Worm (Caenorhabditis elegans) whole organism, early embryonic: ENCODE measurements around the gene phy-3.

ENCODE experiments used
- B0310.2 ChIP-seq: sonication (generic microtip); optimal IDR thresholded peaks from 2 replicates; lab custom pipeline; 2016; ENCODE audit warnings: mild to moderate bottlenecking, missing genetic modification characterization, missing compliant biosample characterization
- F13C5.2 ChIP-seq: sonication (generic microtip); optimal IDR thresholded peaks from 2 replicates; lab custom pipeline; 2017; ENCODE audit warnings: mild to moderate bottlenecking, missing genetic modification characterization, inconsistent platforms, missing compliant biosample characterization
- aly-1 ChIP-seq: sonication (generic microtip); optimal IDR thresholded peaks from 2 replicates; lab custom pipeline; 2016; ENCODE audit warnings: missing genetic modification characterization, missing compliant biosample characterization
- ama-1 ChIP-seq: fragments of 150-350 bp; optimal IDR thresholded peaks from 2 replicates; lab custom pipeline; 2014
- ceh-13 ChIP-seq: fragments of 200-800 bp; sonication (Bioruptor generic); optimal IDR thresholded peaks from 2 replicates; lab custom pipeline; 2018; ENCODE audit warnings: mild to moderate bottlenecking, missing genetic modification characterization, missing compliant biosample characterization
- ceh-36 ChIP-seq: sonication (generic microtip); optimal IDR thresholded peaks from 2 replicates; lab custom pipeline; 2016; ENCODE audit warnings: missing genetic modification characterization, inconsistent platforms, missing compliant biosample characterization
- ets-7 ChIP-seq: sonication (generic microtip); optimal IDR thresholded peaks from 2 replicates; lab custom pipeline; 2016; ENCODE audit warnings: missing genotype, missing genetic modification characterization, missing compliant biosample characterization
- flt-1 ChIP-seq: fragments of 200-800 bp; sonication (Bioruptor generic); IDR thresholded peaks from 2 replicates; pipeline ENCODE4 v1.3.6; 2022; ENCODE audit warnings: missing genetic modification characterization, missing compliant biosample characterization
- hmbx-1 ChIP-seq: sonication (generic microtip); optimal IDR thresholded peaks from 2 replicates; lab custom pipeline; 2016; ENCODE audit warnings: mild to moderate bottlenecking, missing genetic modification characterization, missing compliant biosample characterization
- hnd-1 ChIP-seq: sonication (generic microtip); optimal IDR thresholded peaks from 2 replicates; lab custom pipeline; 2016; ENCODE audit warnings: missing genetic modification characterization, missing compliant biosample characterization
- pes-1 ChIP-seq: fragments of 200-800 bp; sonication (Bioruptor generic); IDR thresholded peaks from 2 replicates; pipeline ENCODE4 v1.3.6; 2022; ENCODE audit warnings: missing genetic modification reagents, missing genetic modification characterization, missing compliant biosample characterization
- scrt-1 ChIP-seq: fragments of 200-800 bp; sonication (Bioruptor generic); IDR thresholded peaks from 2 replicates; pipeline ENCODE4 v1.3.6; 2022; ENCODE audit warnings: missing genetic modification characterization, missing compliant biosample characterization
- tbx-11 ChIP-seq: fragments of 200-800 bp; sonication (Bioruptor generic); IDR thresholded peaks from 2 replicates; pipeline ENCODE4 v1.3.6; 2022; ENCODE audit warnings: missing genetic modification characterization, missing compliant biosample characterization
- tra-4 ChIP-seq: sonication (generic microtip); optimal IDR thresholded peaks from 2 replicates; lab custom pipeline; 2017; ENCODE audit warnings: missing genetic modification characterization, missing compliant biosample characterization

ce11 chrV:16804795-16805194 is 28.2 kb upstream of the phy-3 start:
- TF ChIP-seq hmbx-1 (tag; lab: Kevin White, UChicago): no peak
- no peak for TF ChIP-seq B0310.2 (tag; lab: Kevin White, UChicago)
- no peak for TF ChIP-seq pes-1 (GFP tag; lab: Robert Waterston, UW)
- TF ChIP-seq aly-1 (tag; lab: Kevin White, UChicago): no peak
- no peak for TF ChIP-seq ceh-36 (tag; lab: Kevin White, UChicago)
- TF ChIP-seq ets-7 (tag; lab: Kevin White, UChicago): no peak
- TF ChIP-seq F13C5.2 (tag; lab: Kevin White, UChicago): no peak
- TF ChIP-seq ama-1: no peak
- TF ChIP-seq ceh-13 (GFP tag; lab: Kevin White, UChicago): no peak
- TF ChIP-seq tbx-11 (GFP tag; lab: Robert Waterston, UW): no peak
- TF ChIP-seq flt-1 (GFP tag; lab: Robert Waterston, UW): no peak
- TF ChIP-seq tra-4: no peak
- no peak for TF ChIP-seq hnd-1 (tag; lab: Kevin White, UChicago)
- TF ChIP-seq scrt-1 (GFP tag; lab: Robert Waterston, UW): no peak
